Fruit fly (Drosophila melanogaster): ENCODE data around the gene CG32176.
A peak's percentile ranks its signal among the peaks of the same experiment; 100 is the strongest.

CG32176 gene

dm6 chr3L:17407073-17407472 is 26.6 kb upstream of the CG32176 start:
- TF ChIP-seq D1 (tag; optimal IDR thresholded peaks at IDR 0.05) (peak; percentile 77), gl (tag; optimal IDR thresholded peaks at IDR 0.05) (no peak)

DNA sequence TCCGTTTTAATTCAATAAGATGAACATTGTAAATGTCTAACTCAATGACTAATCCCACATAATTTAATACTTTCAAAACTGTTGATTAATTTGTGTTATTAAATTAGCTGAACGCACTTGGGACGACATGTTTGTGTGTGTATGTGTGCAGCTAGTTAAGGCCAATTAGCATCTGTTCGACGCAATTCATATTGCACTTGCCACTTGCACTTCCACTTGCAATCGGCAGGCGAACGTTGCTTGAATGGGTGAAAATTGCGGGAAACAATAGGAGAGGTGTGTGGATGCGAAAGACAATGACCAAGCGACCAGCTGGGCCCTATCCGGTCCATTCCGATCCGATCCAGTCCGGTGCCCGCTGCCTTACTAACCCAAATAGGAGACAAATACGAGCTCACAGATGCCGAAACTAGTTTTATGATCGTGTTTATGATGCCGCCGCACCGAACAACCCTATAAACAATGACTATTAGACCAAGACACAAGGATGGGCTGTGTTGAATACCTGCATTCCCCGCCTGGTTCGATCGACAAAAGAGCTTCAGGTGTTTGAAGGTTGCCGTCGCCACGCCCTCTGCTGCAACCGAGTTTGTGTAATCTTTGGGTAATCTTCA is 26.1 kb upstream of the CG32176 start:
- TF ChIP-seq Snoo (tag; optimal IDR thresholded peaks at IDR 0.05): no peak

DNA sequence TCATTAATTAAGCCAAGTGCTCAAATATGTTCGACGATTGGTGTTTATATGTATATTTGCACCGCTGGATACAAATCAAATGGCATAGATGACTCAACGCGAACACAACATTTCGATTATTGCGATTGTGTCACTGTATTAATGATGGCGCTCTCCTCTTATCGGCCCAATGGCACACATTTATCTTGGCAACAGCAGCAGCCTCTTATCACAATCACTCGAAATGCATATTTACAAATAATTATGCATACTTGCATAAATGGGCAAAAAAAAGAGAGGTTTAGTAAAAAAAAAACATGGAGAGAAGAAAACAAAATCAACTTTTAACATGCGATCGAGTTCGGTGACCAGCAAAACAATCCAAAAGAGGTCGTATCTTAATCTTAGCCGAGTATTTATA is 22.4 kb upstream of the CG32176 start:
- TF ChIP-seq CG17806 (tag; optimal IDR thresholded peaks at IDR 0.05) (no peak), CG15710 (tag; optimal IDR thresholded peaks at IDR 0.05) (no peak), CG10348 (GFP tag; IDR thresholded peaks at IDR 0.05) (no peak), CG8301 (tag; optimal IDR thresholded peaks at IDR 0.05) (no peak), gl (tag; optimal IDR thresholded peaks at IDR 0.05) (no peak), Snoo (tag; optimal IDR thresholded peaks at IDR 0.05) (no peak), CG34367 (tag; optimal IDR thresholded peaks at IDR 0.05) (no peak), Pif1B (GFP tag; optimal IDR thresholded peaks at IDR 0.05) (no peak), CG8159 (tag; optimal IDR thresholded peaks at IDR 0.05) (no peak), CG14655 (GFP tag; optimal IDR thresholded peaks at IDR 0.05) (no peak), CG32121 (GFP tag; IDR thresholded peaks at IDR 0.05) (no peak), CG4496 (GFP tag; IDR thresholded peaks at IDR 0.05) (no peak), CG13204 (GFP tag; optimal IDR thresholded peaks at IDR 0.05) (no peak), fd96Ca (GFP tag; IDR thresholded peaks at IDR 0.05) (no peak), Ets98B (GFP tag; IDR thresholded peaks at IDR 0.05) (no peak), EcR (GFP tag; optimal IDR thresholded peaks at IDR 0.05) (no peak)

DNA sequence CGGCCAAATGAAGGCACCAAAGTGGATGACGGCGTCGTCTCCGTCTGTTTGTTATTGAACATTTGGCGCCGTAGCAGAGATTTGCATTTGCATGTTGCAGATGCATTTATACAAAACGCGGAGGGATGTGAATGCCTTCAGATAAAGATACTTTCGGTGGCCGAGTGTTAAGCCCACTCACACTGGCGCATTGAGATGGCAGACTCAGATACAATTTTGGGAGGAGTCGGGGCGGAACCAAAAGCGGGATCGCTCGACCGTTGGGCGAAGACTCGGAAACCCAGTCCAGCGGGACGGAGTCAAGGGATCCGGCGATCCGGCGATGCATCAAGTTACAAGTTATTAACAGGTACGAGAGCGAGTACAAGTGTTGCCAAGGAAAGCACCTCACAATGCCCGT is 21.5 kb upstream of the CG32176 start:
- no peak for TF ChIP-seq rn (GFP tag; IDR thresholded peaks at IDR 0.05)
- TF ChIP-seq CG14655 (GFP tag; optimal IDR thresholded peaks at IDR 0.05): no peak
- no peak for TF ChIP-seq CG34367 (tag; optimal IDR thresholded peaks at IDR 0.05)
- TF ChIP-seq CG17806 (tag; optimal IDR thresholded peaks at IDR 0.05): no peak
- no peak for TF ChIP-seq CG12605 (GFP tag; IDR thresholded peaks at IDR 0.05)
- TF ChIP-seq Pif1A (GFP tag; optimal IDR thresholded peaks at IDR 0.05): no peak
- no peak for TF ChIP-seq fd96Ca (GFP tag; IDR thresholded peaks at IDR 0.05)
- no peak for TF ChIP-seq CG13204 (GFP tag; optimal IDR thresholded peaks at IDR 0.05)
- no peak for TF ChIP-seq CG8301 (tag; optimal IDR thresholded peaks at IDR 0.05)

DNA sequence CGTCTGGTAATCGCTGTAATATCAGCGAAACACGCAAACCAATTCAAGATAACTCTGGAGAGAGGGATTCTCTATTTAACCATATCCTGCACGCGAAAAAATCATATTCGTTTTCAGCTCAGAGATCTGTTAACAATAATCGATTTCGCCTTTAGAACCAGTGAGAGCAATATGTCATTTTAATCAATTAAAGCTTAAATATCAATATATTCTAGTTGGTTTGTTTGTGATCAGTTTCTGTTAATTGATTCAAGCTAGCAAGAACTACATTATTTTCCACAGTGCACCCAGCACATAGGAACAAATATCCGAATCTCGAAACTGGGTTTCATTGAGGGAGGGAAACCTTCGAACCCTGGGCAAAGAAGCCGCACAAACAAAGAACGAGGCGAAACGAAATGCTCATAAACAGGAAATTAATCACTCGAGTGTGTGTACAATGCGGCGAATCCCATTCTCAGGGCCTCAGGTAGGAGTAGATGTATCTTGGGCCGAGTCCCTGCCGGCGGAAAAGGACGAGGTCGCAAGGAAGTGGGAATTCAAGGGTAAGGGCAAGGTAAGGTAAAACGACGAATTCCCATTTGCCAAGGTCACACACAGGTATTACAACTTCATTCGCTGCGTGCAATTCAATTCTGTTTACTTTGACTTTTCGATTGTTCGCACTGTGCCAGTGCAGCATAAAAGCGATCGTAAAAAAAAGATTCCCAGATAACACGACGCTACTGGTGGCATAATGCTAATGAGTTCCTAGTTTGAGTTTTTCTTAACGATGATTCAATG is 17.5 kb upstream of the CG32176 start:
- TF ChIP-seq CG9948 (tag; optimal IDR thresholded peaks at IDR 0.05): peak; percentile 83
- TF ChIP-seq CG14655 (GFP tag; optimal IDR thresholded peaks at IDR 0.05): peak; percentile 57
- peak; percentile 76 for TF ChIP-seq D1 (tag; optimal IDR thresholded peaks at IDR 0.05)
- TF ChIP-seq rn (GFP tag; IDR thresholded peaks at IDR 0.05): no peak
- no peak for TF ChIP-seq CG32121 (GFP tag; IDR thresholded peaks at IDR 0.05)
- TF ChIP-seq CG17806 (tag; optimal IDR thresholded peaks at IDR 0.05): peak; percentile 82
- TF ChIP-seq CG4496 (GFP tag; IDR thresholded peaks at IDR 0.05): peak; percentile 10; the same call in 1 of the 3 replicates
- TF ChIP-seq CG10348 (GFP tag; IDR thresholded peaks at IDR 0.05): no peak
- peak; percentile 93 for TF ChIP-seq CG8159 (tag; optimal IDR thresholded peaks at IDR 0.05)
- peak; percentile 84 for TF ChIP-seq CG34367 (tag; optimal IDR thresholded peaks at IDR 0.05)
- no peak for TF ChIP-seq Ets98B (GFP tag; IDR thresholded peaks at IDR 0.05)
- peak; percentile 79 for TF ChIP-seq Pif1A (GFP tag; optimal IDR thresholded peaks at IDR 0.05)
- TF ChIP-seq Snoo (tag; optimal IDR thresholded peaks at IDR 0.05): peak; percentile 29
- TF ChIP-seq fd96Ca (GFP tag; IDR thresholded peaks at IDR 0.05): no peak
- peak; percentile 78 for TF ChIP-seq Pif1B (GFP tag; optimal IDR thresholded peaks at IDR 0.05)
- TF ChIP-seq CG8301 (tag; optimal IDR thresholded peaks at IDR 0.05): peak; percentile 50
- TF ChIP-seq CG13204 (GFP tag; optimal IDR thresholded peaks at IDR 0.05): peak; percentile 43
- TF ChIP-seq CG12605 (GFP tag; IDR thresholded peaks at IDR 0.05): no peak
- peak; percentile 46 for TF ChIP-seq EcR (GFP tag; optimal IDR thresholded peaks at IDR 0.05)
- TF ChIP-seq gl (tag; optimal IDR thresholded peaks at IDR 0.05): peak; percentile 76
- TF ChIP-seq CG15710 (tag; optimal IDR thresholded peaks at IDR 0.05): peak; percentile 89

DNA sequence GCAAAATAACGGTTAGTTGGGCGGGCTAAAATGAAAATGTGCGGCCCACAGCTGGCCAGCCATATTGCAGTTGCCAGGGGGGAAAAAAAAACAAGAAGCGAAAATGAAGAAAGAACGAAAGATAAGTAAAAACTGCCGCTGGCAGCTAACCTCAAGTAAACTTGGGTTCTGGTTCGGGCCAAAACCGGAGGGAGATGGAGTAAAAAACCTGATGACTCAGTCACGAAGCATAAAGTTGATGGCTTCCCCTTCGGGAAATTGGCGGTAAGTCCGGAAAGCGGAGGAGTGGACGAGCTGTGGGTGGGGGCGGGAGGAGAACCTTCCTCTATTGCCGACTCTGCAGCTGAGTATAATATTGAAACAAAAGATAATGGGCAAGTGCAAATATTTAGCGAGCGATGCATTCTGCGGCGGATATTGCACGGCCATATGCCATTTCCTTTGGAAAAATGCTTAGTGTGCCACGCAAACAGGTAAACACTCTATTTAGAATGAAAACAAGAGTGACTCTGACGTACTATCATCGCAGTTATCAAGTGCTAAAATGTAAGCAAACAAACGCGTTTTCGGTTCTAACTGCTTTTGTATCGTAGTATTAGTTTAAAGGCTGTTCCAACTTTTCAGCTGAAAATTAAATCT is 14.4 kb upstream of the CG32176 start:
- TF ChIP-seq D1 (tag; optimal IDR thresholded peaks at IDR 0.05): no peak
- TF ChIP-seq Ets98B (GFP tag; IDR thresholded peaks at IDR 0.05): 0 out of 2 replicates have a peak, but pooled peaks have one; percentile 7
- peak; percentile 46; the same call in 1 of the 3 replicates for TF ChIP-seq CG4496 (GFP tag; IDR thresholded peaks at IDR 0.05)
- TF ChIP-seq EcR (GFP tag; optimal IDR thresholded peaks at IDR 0.05): peak; percentile 71
